Worm (Caenorhabditis elegans): Measurements from ENCODE around the gene C24B9.3.

DNA sequence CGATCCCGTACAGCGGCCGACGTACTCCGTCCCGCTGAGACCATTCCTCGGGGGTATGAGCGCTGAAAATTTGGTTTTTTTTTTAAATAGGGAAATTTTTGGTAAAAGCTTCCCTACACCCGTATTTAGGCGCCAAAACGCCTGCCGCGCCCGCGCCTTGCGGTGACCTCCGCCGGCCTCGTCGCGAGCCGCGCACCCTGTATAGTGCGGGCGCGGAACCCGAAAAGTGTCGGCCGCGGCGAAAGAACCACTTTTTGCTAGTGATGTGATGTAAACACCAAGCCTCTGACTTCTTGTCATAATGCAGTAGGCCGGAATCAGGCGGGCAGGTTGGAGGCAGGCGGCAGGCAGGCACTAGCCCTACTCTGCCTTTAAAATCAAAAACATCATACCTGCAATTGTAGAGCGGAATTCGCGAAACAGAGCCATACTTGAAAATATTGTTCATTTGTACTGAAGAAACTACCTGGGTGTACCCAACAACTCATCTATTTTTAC is 7.3 kb upstream of the C24B9.3 start, which contains the start of gene srt-29:
- TF ChIP-seq tbx-7 (tag; optimal IDR thresholded peaks at IDR 0.05) (no peak), fkh-10 (GFP tag; optimal IDR thresholded peaks at IDR 0.05) (no peak), mec-3 (tag; optimal IDR thresholded peaks at IDR 0.05; ENCODE audit: borderline replicate concordance) (no peak), ceh-18 (tag; optimal IDR thresholded peaks at IDR 0.05) (no peak), hlh-6 (tag; optimal IDR thresholded peaks at IDR 0.05) (no peak), hlh-30 (tag; optimal IDR thresholded peaks at IDR 0.05; ENCODE audit: insufficient read depth) (no peak), lin-11 (tag; optimal IDR thresholded peaks at IDR 0.05) (no peak), ceh-31 (tag; optimal IDR thresholded peaks at IDR 0.05) (no peak)

All from whole organism, late embryonic.